Worm (Caenorhabditis elegans) whole organism, L2 larva: Measurements from ENCODE around the gene eri-5.

Source experiments
- ama-1 ChIP-seq: fragments of 150-350 bp; optimal IDR thresholded peaks from 2 replicates; lab custom pipeline; 2018; ENCODE audit warnings: inconsistent platforms
- nhr-11 ChIP-seq: fragments of 150-350 bp; optimal IDR thresholded peaks from 2 replicates; lab custom pipeline; 2014; ENCODE audit warnings: missing biosample characterization, missing genetic modification characterization
- unc-62 ChIP-seq: fragments of 150-350 bp; optimal IDR thresholded peaks from 2 replicates; lab custom pipeline; 2014; ENCODE audit warnings: missing biosample characterization, missing genetic modification reagents, missing genetic modification characterization

- no peak for TF ChIP-seq ama-1 (lab: Kevin White, UChicago)
- TF ChIP-seq unc-62: no peak
- no peak for TF ChIP-seq nhr-11 (tag; lab: Kevin White, UChicago)
These were observed 41.7 kb upstream of the eri-5 start, which contains the start of the genes ppgn-1 and tftc-1 for ce11 chrIV:2348862-2349321.
